Fruit fly (Drosophila melanogaster) whole organism, embryonic: ENCODE measurements around the gene pyd.

Experiments
- Bdp1 ChIP-seq: fragments of 200-800 bp; sonication (Bioruptor generic); optimal IDR thresholded peaks from 3 replicates; lab custom pipeline; 2016; ENCODE audit warnings: missing biosample characterization, missing genetic modification characterization
- CG10147 ChIP-seq: fragments of 200-800 bp; sonication (Bioruptor generic); optimal IDR thresholded peaks from 2 replicates; lab custom pipeline; 2019; ENCODE audit warnings: missing biosample characterization, mild to moderate bottlenecking, missing genetic modification characterization, moderate library complexity
- CG10274 ChIP-seq: fragments of 200-800 bp; sonication (Bioruptor generic); optimal IDR thresholded peaks from 3 replicates; lab custom pipeline; 2017; ENCODE audit warnings: missing biosample characterization, mild to moderate bottlenecking, missing genetic modification characterization
- CG11085 ChIP-seq: fragments of 200-800 bp; sonication (Bioruptor generic); IDR thresholded peaks from 2 replicates; pipeline ENCODE4 v1.3.6; 2022; ENCODE audit warnings: missing biosample characterization, missing genetic modification characterization
- CG11398 ChIP-seq: fragments of 200-800 bp; sonication (Bioruptor generic); optimal IDR thresholded peaks from 2 replicates; lab custom pipeline; 2016; ENCODE audit warnings: missing biosample characterization, missing genetic modification characterization
- CG11504 ChIP-seq: fragments of 200-800 bp; sonication (Bioruptor generic); optimal IDR thresholded peaks from 3 replicates; lab custom pipeline; 2019; ENCODE audit warnings: missing biosample characterization, mild to moderate bottlenecking, missing genetic modification characterization, moderate library complexity
- CG12071 ChIP-seq: fragments of 200-800 bp; sonication (Bioruptor generic); optimal IDR thresholded peaks from 3 replicates; lab custom pipeline; 2018; ENCODE audit warnings: missing biosample characterization, mild to moderate bottlenecking, missing genetic modification characterization
- CG13296 ChIP-seq: fragments of 200-800 bp; sonication (Bioruptor generic); optimal IDR thresholded peaks from 3 replicates; lab custom pipeline; 2018; ENCODE audit warnings: missing biosample characterization, mild to moderate bottlenecking, missing genetic modification characterization
- CG1529 ChIP-seq: fragments of 200-800 bp; sonication (Bioruptor generic); optimal IDR thresholded peaks from 3 replicates; lab custom pipeline; 2018; ENCODE audit warnings: missing biosample characterization, missing genetic modification characterization
- CG16863 ChIP-seq: fragments of 200-800 bp; sonication (Bioruptor generic); optimal IDR thresholded peaks from 3 replicates; lab custom pipeline; 2016; ENCODE audit warnings: missing biosample characterization, missing genetic modification characterization
- CG17612 ChIP-seq: fragments of 200-800 bp; sonication (Bioruptor generic); IDR thresholded peaks from 2 replicates; pipeline ENCODE4 v1.3.6; 2022; ENCODE audit warnings: missing biosample characterization, missing genetic modification characterization
- CG1792 ChIP-seq: fragments of 200-800 bp; sonication (Bioruptor generic); optimal IDR thresholded peaks from 2 replicates; lab custom pipeline; 2016; ENCODE audit warnings: missing biosample characterization, missing genetic modification characterization
- CG18262 ChIP-seq: fragments of 200-800 bp; optimal IDR thresholded peaks from 3 replicates; lab custom pipeline; 2019; ENCODE audit warnings: missing biosample characterization, mild to moderate bottlenecking, missing genetic modification characterization, moderate library complexity
- CG2116 ChIP-seq: fragments of 200-800 bp; sonication (Bioruptor generic); optimal IDR thresholded peaks from 3 replicates; lab custom pipeline; 2018; ENCODE audit warnings: missing biosample characterization, mild to moderate bottlenecking, missing genetic modification characterization
- CG2120 ChIP-seq: fragments of 200-800 bp; sonication (Bioruptor generic); optimal IDR thresholded peaks from 3 replicates; lab custom pipeline; 2016; ENCODE audit warnings: missing biosample characterization, missing genetic modification characterization
- CG2199 ChIP-seq: fragments of 200-800 bp; sonication (Bioruptor generic); IDR thresholded peaks from 3 replicates; pipeline ENCODE4 v1.3.6; 2022; ENCODE audit warnings: missing biosample characterization, missing genetic modification characterization
- CG2678 ChIP-seq: fragments of 200-800 bp; sonication (Bioruptor generic); optimal IDR thresholded peaks from 3 replicates; lab custom pipeline; 2019; ENCODE audit warnings: missing biosample characterization, mild to moderate bottlenecking, missing genetic modification characterization, moderate library complexity
- CG30431 ChIP-seq: fragments of 200-800 bp; sonication (Bioruptor generic); optimal IDR thresholded peaks from 2 replicates; lab custom pipeline; 2017; ENCODE audit warnings: missing biosample characterization, missing genetic modification characterization
- CG3065 ChIP-seq: fragments of 200-800 bp; sonication (Bioruptor generic); optimal IDR thresholded peaks from 2 replicates; lab custom pipeline; 2016; ENCODE audit warnings: missing biosample characterization, missing genetic modification characterization
- CG31224 ChIP-seq: fragments of 200-800 bp; sonication (Bioruptor generic); IDR thresholded peaks from 2 replicates; pipeline ENCODE4 v1.3.6; 2022; ENCODE audit warnings: missing biosample characterization, missing genetic modification characterization
- CG31441 ChIP-seq: fragments of 200-800 bp; sonication (Bioruptor generic); IDR thresholded peaks from 2 replicates; pipeline ENCODE4 v1.3.6; 2022; ENCODE audit warnings: missing biosample characterization, missing genetic modification characterization
- CG3163 ChIP-seq: fragments of 200-800 bp; sonication (Bioruptor generic); optimal IDR thresholded peaks from 3 replicates; lab custom pipeline; 2016; ENCODE audit warnings: missing biosample characterization, missing genetic modification characterization
- CG3407 ChIP-seq: fragments of 200-800 bp; sonication (Bioruptor generic); optimal IDR thresholded peaks from 2 replicates; lab custom pipeline; 2018; ENCODE audit warnings: missing biosample characterization, mild to moderate bottlenecking, missing genetic modification characterization
- CG3726 ChIP-seq: fragments of 200-800 bp; sonication (Bioruptor generic); IDR thresholded peaks from 3 replicates; pipeline ENCODE4, ENCODE4 v1.3.6; 2022; ENCODE audit warnings: missing biosample characterization, missing genetic modification characterization
- CG4730 ChIP-seq: fragments of 200-800 bp; sonication (Bioruptor generic); IDR thresholded peaks from 2 replicates; pipeline ENCODE4 v1.3.6; 2022; ENCODE audit warnings: missing biosample characterization, missing genetic modification characterization
- CG7556 ChIP-seq: fragments of 200-800 bp; sonication (Bioruptor generic); optimal IDR thresholded peaks from 2 replicates; lab custom pipeline; 2017; ENCODE audit warnings: missing biosample characterization, mild to moderate bottlenecking, missing genetic modification characterization
- CG7987 ChIP-seq: fragments of 200-800 bp; sonication (Bioruptor generic); optimal IDR thresholded peaks from 2 replicates; lab custom pipeline; 2018; ENCODE audit warnings: missing biosample characterization, mild to moderate bottlenecking, missing genetic modification characterization, moderate library complexity
- CG8765 ChIP-seq: fragments of 200-800 bp; sonication (Bioruptor generic); IDR thresholded peaks from 2 replicates; pipeline ENCODE4 v1.3.6; 2022; ENCODE audit warnings: missing biosample characterization, missing genetic modification characterization
- CG8944 ChIP-seq: fragments of 200-800 bp; sonication (Bioruptor generic); optimal IDR thresholded peaks from 3 replicates; lab custom pipeline; 2016; ENCODE audit warnings: missing biosample characterization, missing genetic modification characterization
- CG9932 ChIP-seq: fragments of 200-800 bp; sonication (Bioruptor generic); IDR thresholded peaks from 2 replicates; pipeline ENCODE4 v1.3.6; 2022; ENCODE audit warnings: missing biosample characterization, missing genetic modification characterization
- Camta ChIP-seq: fragments of 200-800 bp; sonication (Bioruptor generic); optimal IDR thresholded peaks from 2 replicates; lab custom pipeline; 2016; ENCODE audit warnings: missing biosample characterization, missing genetic modification characterization
- CoRest ChIP-seq: fragments of 200-800 bp; sonication (Bioruptor generic); optimal IDR thresholded peaks from 3 replicates; lab custom pipeline; 2018; ENCODE audit warnings: missing biosample characterization, mild to moderate bottlenecking, missing genetic modification characterization, moderate library complexity
- Deaf1 ChIP-seq: fragments of 200-800 bp; optimal IDR thresholded peaks from 3 replicates; lab custom pipeline; 2019; ENCODE audit warnings: missing biosample characterization, mild to moderate bottlenecking, missing genetic modification characterization, moderate library complexity
- HLHmδ ChIP-seq: fragments of 200-800 bp; sonication (Bioruptor generic); optimal IDR thresholded peaks from 2 replicates; lab custom pipeline; 2018; ENCODE audit warnings: missing biosample characterization, mild to moderate bottlenecking, missing genetic modification characterization, moderate library complexity
- HmgD ChIP-seq: fragments of 200-800 bp; sonication (Bioruptor generic); optimal IDR thresholded peaks from 3 replicates; lab custom pipeline; 2016; ENCODE audit warnings: missing biosample characterization, missing genetic modification characterization
- Hr51 ChIP-seq, 2 experiments: fragments of 200-800 bp; sonication (Bioruptor generic); optimal IDR thresholded peaks; 2 replicates in 1 of 2; 3 replicates in 1 of 2; lab custom pipeline; 2016 to 2018; ENCODE audit warnings: missing biosample characterization in 2 of 2, missing genetic modification characterization in 2 of 2, mild to moderate bottlenecking in 1 of 2, moderate library complexity in 1 of 2
- Jarid2 ChIP-seq: fragments of 200-800 bp; sonication (Bioruptor generic); optimal IDR thresholded peaks from 3 replicates; lab custom pipeline; 2017; ENCODE audit warnings: mild to moderate bottlenecking, missing biosample characterization, missing genetic modification reagents, missing genetic modification characterization
- NC2β ChIP-seq: fragments of 200-800 bp; sonication (Bioruptor generic); optimal IDR thresholded peaks from 2 replicates; lab custom pipeline; 2016; ENCODE audit warnings: missing biosample characterization, missing genetic modification characterization
- Oli ChIP-seq: fragments of 200-800 bp; sonication (Bioruptor generic); optimal IDR thresholded peaks from 2 replicates; lab custom pipeline; 2018; ENCODE audit warnings: missing biosample characterization, mild to moderate bottlenecking, missing genetic modification characterization, moderate library complexity
- Ptx1 ChIP-seq: fragments of 200-800 bp; sonication (Bioruptor generic); IDR thresholded peaks from 2 replicates; pipeline ENCODE4 v1.3.6; 2022; ENCODE audit warnings: missing biosample characterization, missing genetic modification characterization
- Rfx ChIP-seq: fragments of 200-800 bp; sonication (Bioruptor generic); IDR thresholded peaks from 2 replicates; pipeline ENCODE4 v1.3.6; 2022; ENCODE audit warnings: missing biosample characterization, missing genetic modification characterization
- ara ChIP-seq: fragments of 200-800 bp; sonication (Bioruptor generic); IDR thresholded peaks from 2 replicates; pipeline ENCODE4 v1.3.6; 2022; ENCODE audit warnings: missing biosample characterization, missing genetic modification characterization
- bsh ChIP-seq, 2 experiments: fragments of 200-800 bp; sonication (Bioruptor generic); optimal IDR thresholded peaks; 2 replicates each; lab custom pipeline; 2017 to 2018; ENCODE audit warnings: mild to moderate bottlenecking in 2 of 2, missing biosample characterization in 2 of 2, missing genetic modification characterization in 2 of 2, moderate library complexity in 1 of 2
- fd64A ChIP-seq: fragments of 200-800 bp; sonication (Bioruptor generic); optimal IDR thresholded peaks from 3 replicates; lab custom pipeline; 2018; ENCODE audit warnings: missing biosample characterization, mild to moderate bottlenecking, missing genetic modification characterization
- gem ChIP-seq: fragments of 200-800 bp; sonication (Bioruptor generic); optimal IDR thresholded peaks from 2 replicates; lab custom pipeline; 2019; ENCODE audit warnings: missing biosample characterization, mild to moderate bottlenecking, missing genetic modification characterization, moderate library complexity
- nau ChIP-seq: fragments of 200-800 bp; sonication (Bioruptor generic); optimal IDR thresholded peaks from 3 replicates; lab custom pipeline; 2017; ENCODE audit warnings: missing biosample characterization, mild to moderate bottlenecking, missing genetic modification characterization, missing genetic modification reagents
- seq ChIP-seq: fragments of 200-800 bp; sonication (Bioruptor generic); IDR thresholded peaks from 2 replicates; pipeline ENCODE4 v1.3.6; 2022; ENCODE audit warnings: missing biosample characterization, missing genetic modification characterization
- shn ChIP-seq: fragments of 200-800 bp; sonication (Bioruptor generic); optimal IDR thresholded peaks from 3 replicates; lab custom pipeline; 2016; ENCODE audit warnings: missing biosample characterization, missing genetic modification characterization
- sim ChIP-seq: fragments of 200-800 bp; sonication (Bioruptor generic); IDR thresholded peaks from 2 replicates; pipeline ENCODE4 v1.3.6; 2022; ENCODE audit warnings: missing biosample characterization, missing genetic modification characterization
- slou ChIP-seq: fragments of 200-800 bp; sonication (Bioruptor generic); optimal IDR thresholded peaks from 3 replicates; lab custom pipeline; 2016; ENCODE audit warnings: missing biosample characterization, missing genetic modification characterization
- zfh2 ChIP-seq: fragments of 200-800 bp; sonication (Bioruptor generic); optimal IDR thresholded peaks from 2 replicates; lab custom pipeline; 2016; ENCODE audit warnings: missing biosample characterization, missing genetic modification characterization

The pyd gene

dm6 chr3R:8896740-8897139 is 35.0 kb downstream of the pyd start (continued):
- TF ChIP-seq CG7556 (GFP tag; lab: Kevin White, UChicago) (peak; percentile 72), CG10147 (peak; percentile 63), Oli (tag; lab: Kevin White, UChicago) (peak; percentile 82), sim (0 out of 2 replicates have a peak, but pooled peaks have one; percentile 33), CG2116 (GFP tag; lab: Kevin White, UChicago) (peak; percentile 19), CG3726 (GFP tag; lab: Robert Waterston, UW) (no peak), shn (GFP tag; lab: Kevin White, UChicago) (peak; percentile 75), Camta (peak; percentile 71), Deaf1 (peak; percentile 74), seq (peak; percentile 70), slou (GFP tag; lab: Kevin White, UChicago) (no peak), ara (GFP tag; lab: Robert Waterston, UW) (peak; percentile 14; the same call in 1 of the 2 replicates), HmgD (GFP tag; lab: Kevin White, UChicago) (peak; percentile 16), CG31441 (GFP tag; lab: Robert Waterston, UW) (peak; percentile 73), CG2120 (GFP tag; lab: Kevin White, UChicago) (peak; percentile 78), Rfx (GFP tag; lab: Robert Waterston, UW) (peak; percentile 54; the same call in 1 of the 2 replicates), CG1529 (GFP tag; lab: Kevin White, UChicago) (peak; percentile 43), zfh2 (GFP tag; lab: Kevin White, UChicago) (peak; percentile 42), Bdp1 (GFP tag; lab: Kevin White, UChicago) (peak; percentile 18), CG2678 (tag; lab: Kevin White, UChicago) (peak; percentile 78), CG16863 (GFP tag; lab: Kevin White, UChicago) (peak; percentile 74), CG2199 (GFP tag; lab: Robert Waterston, UW) (no peak), CG9932 (GFP tag; lab: Robert Waterston, UW) (peak; percentile 66; the same call in 1 of the 2 replicates), CG7987 (GFP tag; lab: Kevin White, UChicago) (no peak), NC2β (GFP tag; lab: Kevin White, UChicago) (peak; percentile 65), CG11398 (GFP tag; lab: Kevin White, UChicago) (peak; percentile 48), bsh (GFP tag; optimal IDR thresholded peaks at IDR 0.05; lab: Kevin White, UChicago) (peak; percentile 29 to 76), CG31224 (GFP tag; lab: Robert Waterston, UW) (no peak), fd64A (GFP tag; lab: Kevin White, UChicago) (peak; percentile 12), Ptx1 (peak; percentile 67), HLHmδ (GFP tag; lab: Kevin White, UChicago) (no peak), CoRest (peak; percentile 77), CG3065 (GFP tag; lab: Kevin White, UChicago) (peak; percentile 14), CG4730 (GFP tag; lab: Robert Waterston, UW) (peak; percentile 41), CG8765 (GFP tag; lab: Robert Waterston, UW) (0 out of 2 replicates have a peak, but pooled peaks have one; percentile 21), CG10274 (GFP tag; lab: Kevin White, UChicago) (peak; percentile 5), nau (GFP tag; lab: Kevin White, UChicago) (peak; percentile 9), CG3163 (peak; percentile 54), CG12071 (GFP tag; lab: Kevin White, UChicago) (peak; percentile 33), CG8944 (peak; percentile 60), CG11504 (peak; percentile 82), CG18262 (peak; percentile 65), Jarid2 (GFP tag; lab: Kevin White, UChicago) (peak; percentile 14), CG17612 (no peak), gem (tag; lab: Kevin White, UChicago) (peak; percentile 85), Hr51 (GFP tag; optimal IDR thresholded peaks at IDR 0.05; lab: Kevin White, UChicago) (peak; percentile 65 to 83), CG13296 (peak; percentile 67), CG1792 (GFP tag; lab: Kevin White, UChicago) (peak; percentile 43), CG11085 (GFP tag; lab: Robert Waterston, UW) (no peak), CG3407 (peak; percentile 7), CG30431 (GFP tag; lab: Kevin White, UChicago) (no peak)
